Worm (Caenorhabditis elegans): ENCODE results near the gene dhs-14.

DNA sequence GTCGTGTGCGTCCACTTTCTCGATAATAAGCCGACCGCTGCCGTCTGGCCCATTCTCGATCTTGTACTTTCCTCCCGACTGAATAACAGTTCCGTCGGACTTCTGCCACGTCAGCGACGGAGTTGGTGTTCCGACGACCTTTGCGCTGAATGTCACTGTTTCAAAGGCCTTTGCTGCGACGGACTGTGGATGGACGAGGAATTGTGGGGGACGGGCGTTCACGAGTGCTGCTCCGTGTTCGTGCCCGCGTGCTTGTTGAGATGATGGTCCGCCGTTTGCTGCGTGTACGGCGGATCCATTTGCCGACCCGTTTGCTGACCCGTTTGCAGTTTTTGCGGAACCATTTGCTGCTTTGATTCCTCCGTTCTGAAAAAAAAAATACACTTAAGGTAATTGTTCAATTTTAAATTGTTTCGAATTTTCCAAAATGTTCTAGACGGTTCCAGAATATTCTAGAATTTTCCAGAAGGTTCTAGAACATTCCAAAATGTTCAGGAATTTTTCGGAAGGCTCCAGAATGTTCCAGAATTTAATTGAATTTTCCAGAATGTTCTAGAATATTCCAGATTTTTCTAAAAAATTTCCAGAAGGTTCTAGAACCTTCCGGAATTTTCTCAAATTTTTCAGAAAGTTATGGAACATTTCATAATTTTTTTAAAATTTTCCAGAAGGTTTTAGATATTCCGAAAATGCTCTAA lies 34.3 kb upstream of the dhs-14 start:
- no peak for TF ChIP-seq ceh-82 (tag; optimal IDR thresholded peaks at IDR 0.05)
- no peak for TF ChIP-seq elt-1 (tag; optimal IDR thresholded peaks at IDR 0.05)
- TF ChIP-seq nhr-21 (tag; optimal IDR thresholded peaks at IDR 0.05) = no peak

All from whole organism, L2 larva.